Worm (Caenorhabditis elegans): Measurements from ENCODE around the gene nas-27.

ce11 chrII:1172080-1172575 lies 7.0 kb downstream of the nas-27 start, which contains the start of gene dlhd-1:
- TF ChIP-seq rnt-1 (tag; optimal IDR thresholded peaks at IDR 0.05) (no peak), K02D7.2 (tag; optimal IDR thresholded peaks at IDR 0.05) (no peak), pha-4 (tag; optimal IDR thresholded peaks at IDR 0.05) (no peak), F13H6.1 (tag; optimal IDR thresholded peaks at IDR 0.05) (no peak), nfya-1 (tag; optimal IDR thresholded peaks at IDR 0.05) (no peak), ceh-9 (tag; optimal IDR thresholded peaks at IDR 0.05) (no peak), pag-3 (tag; optimal IDR thresholded peaks at IDR 0.05; ENCODE audit: borderline replicate concordance) (no peak), ama-1 (optimal IDR thresholded peaks at IDR 0.05) (no peak), sdc-2 (tag; optimal IDR thresholded peaks at IDR 0.05) (no peak), ets-4 (tag; optimal IDR thresholded peaks at IDR 0.05) (no peak)

Measured in whole organism, late embryonic.